Fruit fly (Drosophila melanogaster): ENCODE results near the gene MED24.

Gene MED24

dm6 chr3L:8158715-8159380 is 32.2 kb upstream of the MED24 start, which contains the start of gene CG42445 (continued):
- peak in 1 of 2 experiments; percentile 84 for TF ChIP-seq crp (GFP tag; optimal IDR thresholded peaks at IDR 0.05)
- TF ChIP-seq lbe (GFP tag; optimal IDR thresholded peaks at IDR 0.05), result peak; percentile 53
- no peak for TF ChIP-seq CG13296 (GFP tag; optimal IDR thresholded peaks at IDR 0.05)
- TF ChIP-seq CG16863 (GFP tag; optimal IDR thresholded peaks at IDR 0.05), result no peak
- no peak for TF ChIP-seq CG10267 (tag; optimal IDR thresholded peaks at IDR 0.05)
- TF ChIP-seq CG9876 (GFP tag; optimal IDR thresholded peaks at IDR 0.05), result no peak
- no peak for TF ChIP-seq Asciz (GFP tag; optimal IDR thresholded peaks at IDR 0.05)
- no peak for TF ChIP-seq CG12155 (GFP tag; optimal IDR thresholded peaks at IDR 0.05)
- peak; percentile 10 for TF ChIP-seq pzg (GFP tag; optimal IDR thresholded peaks at IDR 0.05)
- TF ChIP-seq CG11560 (tag; IDR thresholded peaks at IDR 0.05), result no peak
- peak; percentile 61 for TF ChIP-seq CG17385 (GFP tag; optimal IDR thresholded peaks at IDR 0.05)
- peak; percentile 96 for TF ChIP-seq CG18011 (GFP tag; optimal IDR thresholded peaks at IDR 0.05)
- no peak for TF ChIP-seq CG8290 (GFP tag; optimal IDR thresholded peaks at IDR 0.05)
- no peak for TF ChIP-seq CG8290 (tag; optimal IDR thresholded peaks at IDR 0.05)
- no peak for TF ChIP-seq kah (GFP tag; optimal IDR thresholded peaks at IDR 0.05)

dm6 chr3L:8159724-8160422 is 31.2 kb upstream of the MED24 start, which contains the start of gene CG43886:
TSS of gene CG43886 (minus strand) at chr3L:8159774.
- TF ChIP-seq CG8944 (GFP tag; optimal IDR thresholded peaks at IDR 0.05) (no peak), Abd-B (GFP tag; optimal IDR thresholded peaks at IDR 0.05) (peak; percentile 60), CG18011 (GFP tag; optimal IDR thresholded peaks at IDR 0.05) (peak; percentile 96), CG6175 (GFP tag; IDR thresholded peaks at IDR 0.05) (no peak), CoRest (tag; optimal IDR thresholded peaks at IDR 0.05) (peak; percentile 21), CG31365 (tag; optimal IDR thresholded peaks at IDR 0.05) (peak; percentile 88), CG4617 (GFP tag; optimal IDR thresholded peaks at IDR 0.05; ENCODE audit: borderline replicate concordance) (no peak), crp (GFP tag; optimal IDR thresholded peaks at IDR 0.05) (peak in 1 of 2 experiments; percentile 8), pzg (GFP tag; optimal IDR thresholded peaks at IDR 0.05) (peak; percentile 21), CG6854 (GFP tag; optimal IDR thresholded peaks at IDR 0.05) (no peak), pita (GFP tag; optimal IDR thresholded peaks at IDR 0.05) (no peak), Fer2 (tag; optimal IDR thresholded peaks at IDR 0.05) (no peak), crc (GFP tag; optimal IDR thresholded peaks at IDR 0.05) (no peak), CG34224 (GFP tag; IDR thresholded peaks at IDR 0.05; ENCODE audit: partially characterized antibody) (no peak), CG3995 (GFP tag; optimal IDR thresholded peaks at IDR 0.05) (peak; percentile 6), vvl (GFP tag; IDR thresholded peaks at IDR 0.05) (peak; percentile 49; the same call in 1 of the 2 replicates), Ets65A (GFP tag) (peak; percentile 72), Myb (GFP tag; optimal IDR thresholded peaks at IDR 0.05) (peak; percentile 99), Dp (GFP tag; optimal IDR thresholded peaks at IDR 0.05) (peak; percentile 41)

- TF ChIP-seq CG31224 (GFP tag; IDR thresholded peaks at IDR 0.05) (no peak), Deaf1 (tag; optimal IDR thresholded peaks at IDR 0.05) (peak; percentile 67), sens (GFP tag) (peak; percentile 21), fd96Cb (tag; optimal IDR thresholded peaks at IDR 0.05) (no peak), chinmo (GFP tag; IDR thresholded peaks at IDR 0.05; ENCODE audit: partially characterized antibody) (0 out of 4 replicates have a peak, but pooled peaks have one; percentile 50), D19B (GFP tag; optimal IDR thresholded peaks at IDR 0.05) (no peak)
Measured at dm6 chr3L:8165436-8165835, 25.6 kb upstream of the MED24 start, which contains the start of gene CG13675. TSS of gene CG13675 (minus strand) at chr3L:8165518.

Measured in whole organism, embryonic.